Worm (Caenorhabditis elegans) whole organism, young adult: ENCODE data around the gene mfsd-11.

Experiments
- Y53F4B.3 ChIP-seq: fragments of 200-800 bp; sonication (Bioruptor generic); IDR thresholded peaks from 2 replicates; pipeline ENCODE4 v1.3.6; 2022; ENCODE audit warnings: missing genetic modification reagents, missing genetic modification characterization, missing compliant biosample characterization
- ceh-79 ChIP-seq: sonication (generic microtip); optimal IDR thresholded peaks from 2 replicates; lab custom pipeline; 2017; ENCODE audit warnings: mild to moderate bottlenecking, missing genetic modification characterization, missing compliant biosample characterization
- let-607 ChIP-seq, 2 experiments: fragments of 200-800 bp in 1 of 2; sonication (Bioruptor generic) in 1 of 2; sonication (generic microtip) in 1 of 2; optimal IDR thresholded peaks; 2 replicates each; lab custom pipeline; 2016 to 2018; ENCODE audit warnings: mild to moderate bottlenecking in 2 of 2, missing compliant biosample characterization in 2 of 2, missing genetic modification characterization in 2 of 2, moderate library complexity in 2 of 2, missing genotype in 1 of 2
- pbrm-1 ChIP-seq: fragments of 200-800 bp; sonication (Bioruptor generic); IDR thresholded peaks from 2 replicates; pipeline ENCODE4 v1.3.6; 2022; ENCODE audit warnings: missing genetic modification reagents, missing genetic modification characterization, missing compliant biosample characterization
- repo-1 ChIP-seq: sonication (generic microtip); optimal IDR thresholded peaks from 2 replicates; lab custom pipeline; 2017; ENCODE audit warnings: mild to moderate bottlenecking, missing genetic modification characterization, missing compliant biosample characterization
- snpc-1.3 ChIP-seq: sonication (generic microtip); optimal IDR thresholded peaks from 2 replicates; lab custom pipeline; 2017; ENCODE audit warnings: missing genetic modification characterization, mild to moderate bottlenecking, missing compliant biosample characterization, antibody characterized with exemption, moderate library complexity, missing genotype, missing genetic modification reagents; ENCODE audit not compliant: insufficient read depth
- unc-62 ChIP-seq: fragments of 150-350 bp; optimal IDR thresholded peaks from 2 replicates; lab custom pipeline; 2014; ENCODE audit warnings: missing biosample characterization, missing genetic modification reagents, missing genetic modification characterization
- ztf-28 ChIP-seq: fragments of 200-800 bp; sonication (Bioruptor generic); IDR thresholded peaks from 2 replicates; pipeline ENCODE4 v1.3.6; 2022; ENCODE audit warnings: missing genetic modification reagents, missing genetic modification characterization, missing compliant biosample characterization

DNA sequence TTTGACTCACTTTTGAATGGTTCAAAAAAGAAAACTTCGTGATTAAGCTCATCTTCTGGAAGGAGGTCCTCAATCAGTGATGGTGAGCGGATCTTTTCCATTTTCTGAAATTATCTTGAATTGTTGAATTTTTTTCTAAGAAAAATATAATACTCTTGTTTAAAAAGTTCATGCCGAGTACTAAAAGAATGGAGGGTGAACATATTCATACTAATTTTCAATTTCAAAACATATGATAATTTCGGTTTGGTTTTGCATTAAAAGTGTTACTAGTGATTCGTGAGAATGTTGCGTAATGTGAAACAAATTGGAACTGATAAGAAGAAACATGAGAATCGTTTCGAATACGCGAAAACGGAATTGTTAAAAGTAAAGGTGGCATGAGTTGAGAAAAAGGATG lies 12.9 kb downstream of the mfsd-11 start, which contains the start of gene lyst-1:
- no peak for TF ChIP-seq ztf-28 (GFP tag; lab: Robert Waterston, UW)
- TF ChIP-seq Y53F4B.3 (GFP tag; lab: Robert Waterston, UW) = no peak
- no peak for TF ChIP-seq ceh-79 (tag; lab: Kevin White, UChicago)
- TF ChIP-seq pbrm-1 (GFP tag; lab: Robert Waterston, UW) = no peak
- no peak for TF ChIP-seq snpc-1.3 (tag; lab: Kevin White, UChicago)
- TF ChIP-seq let-607 (tag; optimal IDR thresholded peaks at IDR 0.05; lab: Kevin White, UChicago) = no peak
- TF ChIP-seq repo-1 = no peak
- TF ChIP-seq unc-62 (GFP tag; lab: Kevin White, UChicago) = no peak
